Worm (Caenorhabditis elegans): ENCODE measurements around the gene rimb-1.
A peak's percentile ranks its signal among the peaks of the same experiment; 100 is the strongest.

The rimb-1 gene

ce11 chrIII:1824264-1824922 lies 36.3 kb downstream of the rimb-1 start, which contains the start of the genes pvf-1 and Y39A3CL.7:
Gene pvf-1 (minus strand): TSS chrIII:1824314.
Gene Y39A3CL.7 (plus strand): TSS chrIII:1824919.
- peak; percentile 22 for TF ChIP-seq rpc-1 (optimal IDR thresholded peaks at IDR 0.05)
- no peak for TF ChIP-seq rpc-1 (tag; optimal IDR thresholded peaks at IDR 0.05)
- no peak; the same call in 1 of the 2 replicates for TF ChIP-seq C06A6.2 (GFP tag; conservative IDR thresholded peaks at IDR 0.05)
- peak; percentile 37 for TF ChIP-seq lsl-1 (GFP tag; optimal IDR thresholded peaks at IDR 0.05)
- TF ChIP-seq ekl-4 (GFP tag; IDR thresholded peaks at IDR 0.05): no peak
- no peak for TF ChIP-seq tlf-1 (GFP tag; optimal IDR thresholded peaks at IDR 0.05)
- no peak for TF ChIP-seq rec-8 (tag; optimal IDR thresholded peaks at IDR 0.05)
- no peak for TF ChIP-seq madf-8 (GFP tag; conservative IDR thresholded peaks at IDR 0.05)
- TF ChIP-seq zfh-2 (GFP tag; conservative IDR thresholded peaks at IDR 0.05): peak; percentile 33; the same call in 1 of the 2 replicates
- TF ChIP-seq hmg-20 (GFP tag; IDR thresholded peaks at IDR 0.05): no peak
- peak; percentile 59; the same call in 1 of the 2 replicates for TF ChIP-seq B0336.3 (GFP tag; IDR thresholded peaks at IDR 0.05)
- TF ChIP-seq mcd-1 (GFP tag; IDR thresholded peaks at IDR 0.05): peak; percentile 55; the same call in 1 of the 2 replicates
- TF ChIP-seq akir-1 (GFP tag; optimal IDR thresholded peaks at IDR 0.05): no peak
- 0 out of 2 replicates have a peak, but pooled peaks have one; percentile 6 for TF ChIP-seq aptf-2 (GFP tag; conservative IDR thresholded peaks at IDR 0.05)
- TF ChIP-seq snpc-3.4 (tag; optimal IDR thresholded peaks at IDR 0.05): no peak
- peak; percentile 39; the same call in 1 of the 2 replicates for TF ChIP-seq attf-3 (GFP tag; conservative IDR thresholded peaks at IDR 0.05)
- TF ChIP-seq Y53F4B.3 (GFP tag; IDR thresholded peaks at IDR 0.05): no peak
- no peak for TF ChIP-seq ceh-58 (GFP tag; IDR thresholded peaks at IDR 0.05)
- peak; percentile 42 for TF ChIP-seq attf-5 (GFP tag; optimal IDR thresholded peaks at IDR 0.05)
- no peak for TF ChIP-seq ets-4 (GFP tag; optimal IDR thresholded peaks at IDR 0.05)
- TF ChIP-seq ztf-26 (tag; optimal IDR thresholded peaks at IDR 0.05): no peak
- TF ChIP-seq efl-1 (GFP tag; optimal IDR thresholded peaks at IDR 0.05): peak; percentile 25
- no peak for TF ChIP-seq hmg-1.2 (GFP tag; IDR thresholded peaks at IDR 0.05)
- TF ChIP-seq F23B12.7 (tag; optimal IDR thresholded peaks at IDR 0.05; ENCODE audit: insufficient read depth): peak; percentile 17
- peak; percentile 66 for TF ChIP-seq snpc-1.3 (tag; optimal IDR thresholded peaks at IDR 0.05; ENCODE audit: insufficient read depth)
- TF ChIP-seq mel-28 (tag; optimal IDR thresholded peaks at IDR 0.05; ENCODE audit: borderline replicate concordance): no peak
- no peak for TF ChIP-seq ztf-6 (GFP tag; IDR thresholded peaks at IDR 0.05)
- no peak for TF ChIP-seq cebp-1 (GFP tag; IDR thresholded peaks at IDR 0.05)
- TF ChIP-seq cebp-1 (tag; optimal IDR thresholded peaks at IDR 0.05): peak; percentile 63
- TF ChIP-seq tbp1 (GFP tag; optimal IDR thresholded peaks at IDR 0.05): peak; percentile 26
- peak; percentile 2 for TF ChIP-seq lin-40 (tag; optimal IDR thresholded peaks at IDR 0.05)
- no peak for TF ChIP-seq egl-18 (GFP tag; IDR thresholded peaks at IDR 0.05)
- TF ChIP-seq nfya-1 (tag; optimal IDR thresholded peaks at IDR 0.05; ENCODE audit: borderline replicate concordance, insufficient read depth): no peak
- TF ChIP-seq nfyb-1 (GFP tag; IDR thresholded peaks at IDR 0.05): 0 out of 2 replicates have a peak, but pooled peaks have one; percentile 27
- no peak for TF ChIP-seq pha-4 (tag; optimal IDR thresholded peaks at IDR 0.05)
- TF ChIP-seq dox-1 (GFP tag; IDR thresholded peaks at IDR 0.05): peak; percentile 68
- TF ChIP-seq Y95B8A.8 (GFP tag; IDR thresholded peaks at IDR 0.05): no peak
- TF ChIP-seq ztf-18 (tag; optimal IDR thresholded peaks at IDR 0.05): peak; percentile 10
- TF ChIP-seq nhr-120 (GFP tag; IDR thresholded peaks at IDR 0.05): no peak
- TF ChIP-seq lin-35 (GFP tag; optimal IDR thresholded peaks at IDR 0.05): no peak
- TF ChIP-seq F49E8.2 (tag; optimal IDR thresholded peaks at IDR 0.05; ENCODE audit: insufficient read depth): no peak
- TF ChIP-seq let-526 (GFP tag; IDR thresholded peaks at IDR 0.05): no peak
- no peak for TF ChIP-seq B0035.1 (tag; optimal IDR thresholded peaks at IDR 0.05)
- peak; percentile 26; the same call in 1 of the 2 replicates for TF ChIP-seq madf-6 (GFP tag; IDR thresholded peaks at IDR 0.05)
- TF ChIP-seq lin-54 (GFP tag; optimal IDR thresholded peaks at IDR 0.05): peak; percentile 48
- no peak for TF ChIP-seq ztf-25 (GFP tag; IDR thresholded peaks at IDR 0.05)
- 0 out of 2 replicates have a peak, but pooled peaks have one; percentile 50 for TF ChIP-seq pbrm-1 (GFP tag; IDR thresholded peaks at IDR 0.05)

Measured in whole organism, young adult.